Worm (Caenorhabditis elegans): ENCODE data around the gene C04G2.10.

DNA sequence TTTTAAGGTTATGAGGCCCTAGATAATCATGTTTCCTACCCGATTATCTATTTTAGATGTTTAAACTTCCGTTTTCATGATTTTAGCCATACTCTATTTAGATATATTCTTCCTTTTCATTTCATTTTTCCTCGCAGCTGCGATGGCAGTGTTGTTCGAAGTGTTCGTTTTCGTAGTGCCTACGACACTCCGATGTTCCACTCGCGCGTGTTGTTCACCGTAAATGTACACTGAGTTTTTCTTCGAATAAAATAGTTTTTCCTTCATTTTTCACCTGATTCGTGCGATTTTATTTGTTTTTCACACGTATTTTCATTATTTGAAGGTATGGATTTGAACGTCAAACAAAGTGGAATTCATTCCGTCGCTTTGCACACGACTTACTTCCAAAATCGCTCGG lies 18.4 kb upstream of the C04G2.10 start, which contains the start of gene dis-3:
- TF ChIP-seq nfya-1 (tag; optimal IDR thresholded peaks at IDR 0.05) (no peak), dve-1 (tag; optimal IDR thresholded peaks at IDR 0.05) (no peak), unc-55 (GFP tag; optimal IDR thresholded peaks at IDR 0.05) (no peak), nhr-11 (tag; optimal IDR thresholded peaks at IDR 0.05) (no peak), ceh-9 (tag; optimal IDR thresholded peaks at IDR 0.05) (no peak), gmeb-2 (tag; optimal IDR thresholded peaks at IDR 0.05) (no peak), sox-4 (tag; optimal IDR thresholded peaks at IDR 0.05) (no peak), dmd-4 (tag; optimal IDR thresholded peaks at IDR 0.05; ENCODE audit: borderline replicate concordance) (no peak), mec-3 (tag; optimal IDR thresholded peaks at IDR 0.05; ENCODE audit: borderline replicate concordance) (no peak), hlh-6 (tag; optimal IDR thresholded peaks at IDR 0.05) (no peak), K02D7.2 (tag; optimal IDR thresholded peaks at IDR 0.05) (no peak)
